Fruit fly (Drosophila melanogaster) whole organism, embryonic: ENCODE measurements around the gene RPA3.

Experiments
- Bteb2 ChIP-seq: fragments of 200-800 bp; sonication (Bioruptor generic); optimal IDR thresholded peaks from 2 replicates; lab custom pipeline; 2016; ENCODE audit warnings: missing biosample characterization, missing genetic modification characterization
- CG10274 ChIP-seq: fragments of 200-800 bp; sonication (Bioruptor generic); optimal IDR thresholded peaks from 3 replicates; lab custom pipeline; 2017; ENCODE audit warnings: missing biosample characterization, mild to moderate bottlenecking, missing genetic modification characterization
- CG10565 ChIP-seq: fragments of 200-800 bp; sonication (Bioruptor generic); optimal IDR thresholded peaks from 3 replicates; lab custom pipeline; 2016; ENCODE audit warnings: missing biosample characterization, mild to moderate bottlenecking, missing genetic modification characterization
- CG10654 ChIP-seq: fragments of 200-800 bp; sonication (Bioruptor generic); optimal IDR thresholded peaks from 2 replicates; lab custom pipeline; 2016; ENCODE audit warnings: missing biosample characterization, missing genetic modification characterization
- CG10979 ChIP-seq: fragments of 200-800 bp; sonication (Bioruptor generic); optimal IDR thresholded peaks from 2 replicates; lab custom pipeline; 2018; ENCODE audit warnings: missing biosample characterization, mild to moderate bottlenecking, missing genetic modification characterization, moderate library complexity
- CG11723 ChIP-seq: fragments of 200-800 bp; sonication (Bioruptor generic); optimal IDR thresholded peaks from 2 replicates; lab custom pipeline; 2017; ENCODE audit warnings: missing biosample characterization, mild to moderate bottlenecking, missing genetic modification characterization
- CG13424 ChIP-seq: fragments of 200-800 bp; sonication (Bioruptor generic); optimal IDR thresholded peaks from 2 replicates; lab custom pipeline; 2019; ENCODE audit warnings: missing biosample characterization, mild to moderate bottlenecking, missing genetic modification characterization, moderate library complexity
- CG15011 ChIP-seq: fragments of 200-800 bp; sonication (Bioruptor generic); optimal IDR thresholded peaks from 3 replicates; lab custom pipeline; 2018; ENCODE audit warnings: missing biosample characterization, mild to moderate bottlenecking, missing genetic modification characterization
- CG16779 ChIP-seq: fragments of 200-800 bp; sonication (Bioruptor generic); IDR thresholded peaks from 2 replicates; pipeline ENCODE4 v1.3.6; 2022; ENCODE audit warnings: missing biosample characterization, missing genetic modification characterization
- CG2116 ChIP-seq: fragments of 200-800 bp; sonication (Bioruptor generic); optimal IDR thresholded peaks from 3 replicates; lab custom pipeline; 2018; ENCODE audit warnings: missing biosample characterization, mild to moderate bottlenecking, missing genetic modification characterization
- CG2712 ChIP-seq: fragments of 200-800 bp; optimal IDR thresholded peaks from 3 replicates; lab custom pipeline; 2019; ENCODE audit warnings: missing biosample characterization, mild to moderate bottlenecking, missing genetic modification characterization, moderate library complexity
- CG2875 ChIP-seq: fragments of 200-800 bp; sonication (Bioruptor generic); optimal IDR thresholded peaks from 2 replicates; lab custom pipeline; 2017; ENCODE audit warnings: missing biosample characterization, mild to moderate bottlenecking, missing genetic modification characterization, missing genetic modification reagents
- CG30431 ChIP-seq: fragments of 200-800 bp; sonication (Bioruptor generic); optimal IDR thresholded peaks from 2 replicates; lab custom pipeline; 2017; ENCODE audit warnings: missing biosample characterization, missing genetic modification characterization
- CG31388 ChIP-seq: fragments of 200-800 bp; sonication (Bioruptor generic); optimal IDR thresholded peaks from 2 replicates; lab custom pipeline; 2016; ENCODE audit warnings: missing biosample characterization, missing genetic modification characterization
- CG3995 ChIP-seq: fragments of 200-800 bp; sonication (Bioruptor generic); optimal IDR thresholded peaks from 3 replicates; lab custom pipeline; 2016; ENCODE audit warnings: missing biosample characterization, missing genetic modification characterization
- CG4730 ChIP-seq: fragments of 200-800 bp; sonication (Bioruptor generic); IDR thresholded peaks from 2 replicates; pipeline ENCODE4 v1.3.6; 2022; ENCODE audit warnings: missing biosample characterization, missing genetic modification characterization
- CG6254 ChIP-seq: fragments of 200-800 bp; sonication (Bioruptor generic); optimal IDR thresholded peaks from 3 replicates; lab custom pipeline; 2017; ENCODE audit warnings: mild to moderate bottlenecking, missing biosample characterization, missing genetic modification reagents, missing genetic modification characterization
- CG7745 ChIP-seq: fragments of 200-800 bp; sonication (Bioruptor generic); optimal IDR thresholded peaks from 2 replicates; lab custom pipeline; 2018; ENCODE audit warnings: missing biosample characterization, mild to moderate bottlenecking, missing genetic modification characterization, moderate library complexity
- CG8765 ChIP-seq: fragments of 200-800 bp; sonication (Bioruptor generic); IDR thresholded peaks from 2 replicates; pipeline ENCODE4 v1.3.6; 2022; ENCODE audit warnings: missing biosample characterization, missing genetic modification characterization
- CG9876 ChIP-seq: fragments of 200-800 bp; sonication (Bioruptor generic); optimal IDR thresholded peaks from 2 replicates; lab custom pipeline; 2016; ENCODE audit warnings: missing biosample characterization, missing genetic modification characterization
- Ets65A ChIP-seq: fragments of 200-800 bp; sonication (Bioruptor generic); peaks from one replicate; lab custom pipeline; 2016; ENCODE audit warnings: missing biosample characterization, missing genetic modification characterization
- HLHmδ ChIP-seq: fragments of 200-800 bp; sonication (Bioruptor generic); optimal IDR thresholded peaks from 2 replicates; lab custom pipeline; 2018; ENCODE audit warnings: missing biosample characterization, mild to moderate bottlenecking, missing genetic modification characterization, moderate library complexity
- Hmx ChIP-seq: fragments of 200-800 bp; sonication (Bioruptor generic); optimal IDR thresholded peaks from 2 replicates; lab custom pipeline; 2016; ENCODE audit warnings: missing biosample characterization, missing genetic modification characterization
- Hr3 ChIP-seq: fragments of 200-800 bp; sonication (Bioruptor generic); optimal IDR thresholded peaks from 3 replicates; lab custom pipeline; 2016; ENCODE audit warnings: missing biosample characterization, missing genetic modification characterization
- Lpt ChIP-seq: fragments of >200 bp; optimal IDR thresholded peaks from 2 replicates; lab custom pipeline; 2018; ENCODE audit warnings: missing biosample characterization, missing genetic modification characterization
- Nf-YA ChIP-seq: fragments of 200-800 bp; sonication (Bioruptor generic); IDR thresholded peaks from 2 replicates; pipeline ENCODE4 v1.3.6; 2022; ENCODE audit warnings: missing biosample characterization, missing genetic modification characterization
- Ssrp ChIP-seq: fragments of 200-800 bp; sonication (Bioruptor generic); optimal IDR thresholded peaks from 2 replicates; lab custom pipeline; 2018; ENCODE audit warnings: missing biosample characterization, mild to moderate bottlenecking, missing genetic modification characterization, moderate library complexity
- ac ChIP-seq: fragments of 200-800 bp; sonication (Bioruptor generic); optimal IDR thresholded peaks from 3 replicates; lab custom pipeline; 2017; ENCODE audit warnings: missing biosample characterization, mild to moderate bottlenecking, missing genetic modification characterization
- bbx ChIP-seq: fragments of 200-800 bp; sonication (Bioruptor generic); IDR thresholded peaks from 2 replicates; pipeline ENCODE4 v1.3.6; 2022; ENCODE audit warnings: missing biosample characterization, missing genetic modification characterization; ENCODE audit not compliant: partially characterized antibody
- cad ChIP-seq: fragments of >200 bp; optimal IDR thresholded peaks from 2 replicates; lab custom pipeline; 2017; ENCODE audit warnings: missing biosample characterization, missing genetic modification characterization
- chif ChIP-seq, 2 experiments: fragments of 200-800 bp; sonication (Bioruptor generic); optimal IDR thresholded peaks; 3 replicates each; lab custom pipeline; 2016; ENCODE audit warnings: missing biosample characterization in 2 of 2, missing genetic modification characterization in 2 of 2
- crol ChIP-seq: fragments of 200-800 bp; sonication (Bioruptor generic); IDR thresholded peaks from 2 replicates; pipeline ENCODE4 v1.3.6; 2022; ENCODE audit warnings: missing biosample characterization, missing genetic modification characterization
- crp ChIP-seq, 2 experiments: fragments of 200-800 bp; sonication (Bioruptor generic); optimal IDR thresholded peaks; 2 replicates in 1 of 2; 3 replicates in 1 of 2; lab custom pipeline; 2017; ENCODE audit warnings: missing biosample characterization in 2 of 2, missing genetic modification characterization in 2 of 2, mild to moderate bottlenecking in 1 of 2, moderate library complexity in 1 of 2
- dm ChIP-seq: fragments of 200-800 bp; sonication (Bioruptor generic); optimal IDR thresholded peaks from 3 replicates; lab custom pipeline; 2016; ENCODE audit warnings: missing biosample characterization, missing genetic modification characterization
- exex ChIP-seq: fragments of 200-800 bp; sonication (Bioruptor generic); optimal IDR thresholded peaks from 4 replicates; lab custom pipeline; 2018; ENCODE audit warnings: missing biosample characterization, mild to moderate bottlenecking, missing genetic modification characterization, moderate library complexity
- fru ChIP-seq: fragments of >200 bp; optimal IDR thresholded peaks from 2 replicates; lab custom pipeline; 2017
- ham ChIP-seq: fragments of 200-800 bp; sonication (Bioruptor generic); IDR thresholded peaks from 2 replicates; pipeline ENCODE4 v1.3.6; 2022; ENCODE audit warnings: missing biosample characterization, missing genetic modification characterization
- hbn ChIP-seq: fragments of 200-800 bp; sonication (Bioruptor generic); IDR thresholded peaks from 2 replicates; pipeline ENCODE4 v1.3.6; 2022; ENCODE audit warnings: missing biosample characterization, missing genetic modification characterization; ENCODE audit not compliant: partially characterized antibody
- ind ChIP-seq: fragments of 200-800 bp; sonication (Bioruptor generic); optimal IDR thresholded peaks from 3 replicates; lab custom pipeline; 2016; ENCODE audit warnings: missing biosample characterization, missing genetic modification characterization
- pan ChIP-seq, 4 experiments: fragments of >200 bp in 3 of 4; fragments of 200-800 bp in 1 of 4; sonication (Bioruptor generic) in 1 of 4; optimal IDR thresholded peaks in 3 of 4; IDR thresholded peaks in 1 of 4; 2 replicates each; pipeline versions ENCODE4 v1.3.6 to Lab custom; 2017 to 2022; ENCODE audit warnings: missing biosample characterization in 2 of 4, missing genetic modification characterization in 2 of 4, mixed read lengths in 1 of 4
- pum ChIP-seq: fragments of 200-800 bp; sonication (Bioruptor generic); optimal IDR thresholded peaks from 2 replicates; lab custom pipeline; 2016; ENCODE audit warnings: missing biosample characterization, missing genetic modification characterization
- salm ChIP-seq: fragments of 200-800 bp; sonication (Bioruptor generic); optimal IDR thresholded peaks from 2 replicates; lab custom pipeline; 2018; ENCODE audit warnings: missing biosample characterization, mild to moderate bottlenecking, missing genetic modification characterization
- sisA ChIP-seq: fragments of 200-800 bp; sonication (Bioruptor generic); IDR thresholded peaks from 2 replicates; pipeline ENCODE4 v1.3.6; 2022; ENCODE audit warnings: missing biosample characterization, missing genetic modification characterization
- slbo ChIP-seq: fragments of 200-800 bp; sonication (Bioruptor generic); IDR thresholded peaks from 2 replicates; pipeline ENCODE4 v1.3.6; 2022; ENCODE audit warnings: missing biosample characterization, missing genetic modification characterization
- tll ChIP-seq, 2 experiments: fragments of 200-800 bp in 1 of 2; fragments of >200 bp in 1 of 2; sonication (Bioruptor generic) in 1 of 2; optimal IDR thresholded peaks; 2 replicates each; lab custom pipeline; 2017 to 2019; ENCODE audit warnings: missing biosample characterization in 2 of 2, missing genetic modification characterization in 2 of 2, mild to moderate bottlenecking in 1 of 2, moderate library complexity in 1 of 2
- tx ChIP-seq: fragments of 200-800 bp; sonication (Bioruptor generic); optimal IDR thresholded peaks from 2 replicates; lab custom pipeline; 2016; ENCODE audit warnings: missing biosample characterization, missing genetic modification characterization
- unc-4 ChIP-seq: fragments of 200-800 bp; sonication (Bioruptor generic); IDR thresholded peaks from 2 replicates; pipeline ENCODE4 v1.3.6; 2022; ENCODE audit warnings: missing biosample characterization, missing genetic modification characterization; ENCODE audit not compliant: partially characterized antibody
- zen ChIP-seq: fragments of 200-800 bp; sonication (Bioruptor generic); optimal IDR thresholded peaks from 3 replicates; lab custom pipeline; 2018; ENCODE audit warnings: missing biosample characterization, mild to moderate bottlenecking, missing genetic modification characterization, moderate library complexity
- zf30C ChIP-seq: fragments of 200-800 bp; sonication (Bioruptor generic); optimal IDR thresholded peaks from 3 replicates; lab custom pipeline; 2018; ENCODE audit warnings: missing biosample characterization, mild to moderate bottlenecking, missing genetic modification characterization

Gene RPA3

dm6 chrX:11621866-11622648, 6.4 kb upstream of the RPA3 start, which contains the start of gene Ptp10D (continued):
- no peak for TF ChIP-seq CG6254
- TF ChIP-seq bbx (GFP tag; lab: Robert Waterston, UW), result peak; percentile 94
- TF ChIP-seq Bteb2, result no peak
- no peak for TF ChIP-seq CG16779 (GFP tag; lab: Robert Waterston, UW)
- TF ChIP-seq CG10654, result no peak
- no peak for TF ChIP-seq Ssrp
- TF ChIP-seq chif (GFP tag; optimal IDR thresholded peaks at IDR 0.05; lab: Kevin White, UChicago), result no peak
- no peak for TF ChIP-seq Lpt (GFP tag; lab: Kevin White, UChicago)
- no peak for TF ChIP-seq sisA
- no peak for TF ChIP-seq CG13424 (tag; lab: Kevin White, UChicago)
- no peak for TF ChIP-seq tll (GFP tag; optimal IDR thresholded peaks at IDR 0.05; lab: Kevin White, UChicago)
- TF ChIP-seq zf30C (GFP tag; lab: Kevin White, UChicago), result peak; percentile 47
- TF ChIP-seq CG2712, result no peak
- TF ChIP-seq unc-4 (GFP tag; lab: Robert Waterston, UW), result peak; percentile 83
- peak; percentile 59 for TF ChIP-seq hbn (GFP tag; lab: Robert Waterston, UW)
- TF ChIP-seq CG30431 (GFP tag; lab: Kevin White, UChicago), result no peak
- TF ChIP-seq CG10979 (tag; lab: Kevin White, UChicago), result no peak
- TF ChIP-seq dm (GFP tag; lab: Kevin White, UChicago), result no peak
- no peak for TF ChIP-seq crp (GFP tag; optimal IDR thresholded peaks at IDR 0.05; lab: Kevin White, UChicago)
- no peak for TF ChIP-seq tx (GFP tag; lab: Kevin White, UChicago)
- no peak for TF ChIP-seq zen (tag; lab: Kevin White, UChicago)
- no peak for TF ChIP-seq CG4730
- peak; percentile 21 for TF ChIP-seq CG2875 (GFP tag; lab: Kevin White, UChicago)
- no peak for TF ChIP-seq ind (GFP tag; lab: Kevin White, UChicago)
- TF ChIP-seq CG9876 (GFP tag; lab: Kevin White, UChicago), result no peak
- no peak for TF ChIP-seq ac
- TF ChIP-seq Nf-YA (GFP tag; lab: Robert Waterston, UW), result no peak
- no peak for TF ChIP-seq CG15011 (GFP tag; lab: Kevin White, UChicago)
- TF ChIP-seq CG7745 (tag; lab: Kevin White, UChicago), result no peak
- no peak for TF ChIP-seq CG11723
- TF ChIP-seq exex, result no peak
- TF ChIP-seq CG31388 (GFP tag; lab: Kevin White, UChicago), result no peak
- TF ChIP-seq cad, result no peak
- no peak for TF ChIP-seq CG2116 (GFP tag; lab: Kevin White, UChicago)
- no peak for TF ChIP-seq CG8765 (GFP tag; lab: Robert Waterston, UW)
- no peak for TF ChIP-seq ham (GFP tag; lab: Robert Waterston, UW)
- TF ChIP-seq CG10274 (GFP tag; lab: Kevin White, UChicago), result no peak
- TF ChIP-seq pum (GFP tag; lab: Kevin White, UChicago), result no peak
- TF ChIP-seq CG10565, result no peak
- TF ChIP-seq slbo (GFP tag; lab: Robert Waterston, UW), result 0 out of 2 replicates have a peak, but pooled peaks have one; percentile 30
- TF ChIP-seq CG3995 (GFP tag; lab: Kevin White, UChicago), result no peak
- TF ChIP-seq pan (optimal IDR thresholded peaks at IDR 0.05; lab: Kevin White, UChicago), result no peak
- TF ChIP-seq pan (GFP tag; optimal IDR thresholded peaks at IDR 0.05 in 1 of 2, IDR thresholded peaks at IDR 0.05 in 1 of 2), result peak in 1 of 2 experiments; percentile 16
- TF ChIP-seq Hmx (GFP tag; lab: Kevin White, UChicago), result no peak
- TF ChIP-seq crol (GFP tag; lab: Robert Waterston, UW), result peak; percentile 13; the same call in 1 of the 2 replicates
- TF ChIP-seq HLHmδ, result peak; percentile 69
- TF ChIP-seq fru (lab: Kevin White, UChicago), result no peak
- no peak for TF ChIP-seq Hr3
- TF ChIP-seq salm, result no peak
- no peak for TF ChIP-seq Ets65A (GFP tag; lab: Kevin White, UChicago)
